Fruit fly (Drosophila melanogaster) whole organism, adult: ENCODE data around the gene Hasp.

Experiments used
- CG11617 ChIP-seq: fragments of 200-800 bp; sonication (Bioruptor generic); optimal IDR thresholded peaks from 2 replicates; lab custom pipeline; 2017; ENCODE audit warnings: mild to moderate bottlenecking, missing biosample characterization, missing genetic modification reagents, missing genetic modification characterization
- CG12768 ChIP-seq: fragments of 200-800 bp; sonication (Bioruptor generic); optimal IDR thresholded peaks from 2 replicates; lab custom pipeline; 2017; ENCODE audit warnings: missing biosample characterization, missing genetic modification characterization, mild to moderate bottlenecking, moderate library complexity, missing genetic modification reagents
- CG14711 ChIP-seq: fragments of 200-800 bp; sonication (Bioruptor generic); optimal IDR thresholded peaks from 2 replicates; lab custom pipeline; 2018; ENCODE audit warnings: missing biosample characterization, mild to moderate bottlenecking, missing genetic modification characterization, moderate library complexity
- CG1620 ChIP-seq: fragments of 200-800 bp; sonication (Bioruptor generic); optimal IDR thresholded peaks from 2 replicates; lab custom pipeline; 2016; ENCODE audit warnings: missing biosample characterization, missing genetic modification characterization
- CG33017 ChIP-seq: fragments of 200-800 bp; sonication (Bioruptor generic); optimal IDR thresholded peaks from 2 replicates; lab custom pipeline; 2018; ENCODE audit warnings: missing biosample characterization, mild to moderate bottlenecking, missing genetic modification characterization, moderate library complexity
- CG5204 ChIP-seq: fragments of 200-800 bp; sonication (Bioruptor generic); optimal IDR thresholded peaks from 2 replicates; lab custom pipeline; 2016; ENCODE audit warnings: missing biosample characterization, missing genetic modification characterization
- CG7045 ChIP-seq: fragments of 200-800 bp; sonication (Bioruptor generic); optimal IDR thresholded peaks from 2 replicates; lab custom pipeline; 2017; ENCODE audit warnings: missing biosample characterization, mild to moderate bottlenecking, missing genetic modification characterization
- CG7101 ChIP-seq: fragments of 200-800 bp; sonication (Bioruptor generic); optimal IDR thresholded peaks from 2 replicates; lab custom pipeline; 2018; ENCODE audit warnings: missing biosample characterization, mild to moderate bottlenecking, missing genetic modification characterization, moderate library complexity
- Clk ChIP-seq: fragments of 200-800 bp; sonication (Bioruptor generic); optimal IDR thresholded peaks from 2 replicates; lab custom pipeline; 2017; ENCODE audit warnings: missing biosample characterization, missing genetic modification characterization
- Crg-1 ChIP-seq: fragments of 200-800 bp; sonication (Bioruptor generic); optimal IDR thresholded peaks from 2 replicates; lab custom pipeline; 2016; ENCODE audit warnings: missing biosample characterization, missing genetic modification characterization
- Hr96 ChIP-seq: fragments of 200-800 bp; sonication (Bioruptor generic); optimal IDR thresholded peaks from 2 replicates; lab custom pipeline; 2016; ENCODE audit warnings: missing biosample characterization, missing genetic modification characterization
- Mnt ChIP-seq: fragments of 200-800 bp; sonication (Bioruptor generic); optimal IDR thresholded peaks from 2 replicates; lab custom pipeline; 2016; ENCODE audit warnings: missing biosample characterization, mild to moderate bottlenecking, missing genetic modification characterization
- bab1 ChIP-seq: fragments of 200-800 bp; sonication (Bioruptor generic); optimal IDR thresholded peaks from 3 replicates; lab custom pipeline; 2019; ENCODE audit warnings: missing biosample characterization, mild to moderate bottlenecking, missing genetic modification characterization, moderate library complexity
- cic ChIP-seq: fragments of 200-800 bp; sonication (Bioruptor generic); optimal IDR thresholded peaks from 2 replicates; lab custom pipeline; 2017; ENCODE audit warnings: missing biosample characterization, mild to moderate bottlenecking, missing genetic modification characterization, moderate library complexity
- cnc ChIP-seq, 2 experiments: fragments of >200 bp; optimal IDR thresholded peaks; 2 replicates each; lab custom pipeline; 2017
- kay ChIP-seq: fragments of 200-800 bp; sonication (Bioruptor generic); peaks from one replicate; lab custom pipeline; 2016; ENCODE audit warnings: missing biosample characterization, missing genetic modification characterization, borderline replicate concordance
- ovo ChIP-seq: fragments of 200-800 bp; sonication (Bioruptor generic); optimal IDR thresholded peaks from 2 replicates; lab custom pipeline; 2016; ENCODE audit warnings: missing biosample characterization, missing genetic modification characterization
- pad ChIP-seq: fragments of 200-800 bp; sonication (Bioruptor generic); optimal IDR thresholded peaks from 3 replicates; lab custom pipeline; 2017; ENCODE audit warnings: missing biosample characterization, missing genetic modification characterization, mild to moderate bottlenecking, moderate library complexity, missing genetic modification reagents
- tj ChIP-seq: fragments of 200-800 bp; sonication (Bioruptor generic); optimal IDR thresholded peaks from 3 replicates; lab custom pipeline; 2017; ENCODE audit warnings: missing biosample characterization, mild to moderate bottlenecking, missing genetic modification characterization, moderate library complexity
- toe ChIP-seq: fragments of 200-800 bp; sonication (Bioruptor generic); optimal IDR thresholded peaks from 2 replicates; lab custom pipeline; 2016; ENCODE audit warnings: missing biosample characterization, missing genetic modification characterization

The Hasp gene

DNA sequence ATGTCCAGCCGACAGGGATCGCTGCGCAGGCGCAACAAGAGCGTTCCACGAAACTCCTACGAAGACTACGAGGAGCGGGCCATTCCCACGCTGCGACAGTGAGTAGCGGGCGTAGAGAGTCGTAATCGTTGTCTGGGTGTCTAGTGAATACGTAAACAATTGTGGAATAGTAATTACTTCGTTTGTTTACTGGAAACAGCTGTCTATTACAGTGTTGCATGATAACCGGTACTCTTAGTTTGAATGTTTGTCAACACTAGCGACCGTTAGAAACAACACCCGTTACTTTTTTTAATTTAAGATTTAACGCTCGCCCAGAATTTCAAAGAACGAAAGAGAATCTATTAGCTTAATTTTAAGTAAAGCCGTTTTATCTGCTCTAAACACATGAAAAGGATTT, 13.1 kb upstream of the Hasp start, which contains the start of gene CG10165:
Gene CG10165, minus strand, starts transcription at position 214 of the 400 bp plus-strand sequence.
- TF ChIP-seq Clk (no peak), CG5204 (GFP tag; lab: Kevin White, UChicago) (no peak), ovo (GFP tag; lab: Kevin White, UChicago) (peak; percentile 93), bab1 (GFP tag; lab: Kevin White, UChicago) (peak; percentile 2), CG33017 (tag; lab: Kevin White, UChicago) (no peak), cnc (optimal IDR thresholded peaks at IDR 0.05; lab: Kevin White, UChicago) (no peak), CG12768 (no peak), tj (GFP tag; lab: Kevin White, UChicago) (no peak), Mnt (GFP tag; lab: Kevin White, UChicago) (peak; percentile 29), CG7045 (GFP tag; lab: Kevin White, UChicago) (no peak), CG14711 (peak; percentile 16), CG11617 (GFP tag; lab: Kevin White, UChicago) (no peak), Crg-1 (GFP tag; lab: Kevin White, UChicago) (peak; percentile 44), toe (GFP tag; lab: Kevin White, UChicago) (no peak), CG1620 (peak; percentile 6), CG7101 (tag; lab: Kevin White, UChicago) (peak; percentile 26), cic (GFP tag; lab: Kevin White, UChicago) (peak; percentile 25), Hr96 (no peak), pad (peak; percentile 10), kay (GFP tag; lab: Kevin White, UChicago) (no peak)

DNA sequence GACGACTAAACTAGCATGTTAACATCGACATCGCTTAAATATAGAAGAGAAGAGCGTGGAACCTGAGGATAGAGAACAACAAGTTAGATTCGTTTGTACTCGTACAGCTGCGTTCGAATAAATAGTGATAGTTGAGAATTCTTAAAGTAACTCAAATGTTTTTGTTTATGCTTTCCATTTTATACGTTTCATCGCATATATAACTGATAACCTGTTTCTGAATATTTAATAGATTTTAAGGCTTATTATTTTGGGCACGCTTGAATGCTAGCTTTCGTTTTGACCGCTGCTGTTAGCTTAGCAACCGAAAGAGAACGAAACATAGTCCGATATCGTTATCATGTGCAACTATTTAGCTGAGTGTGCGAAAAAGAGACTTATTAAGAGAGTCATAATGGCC, 11.3 kb upstream of the Hasp start:
- peak; percentile 100 for TF ChIP-seq CG33017 (tag; lab: Kevin White, UChicago)
- peak; percentile 97 for TF ChIP-seq cic (GFP tag; lab: Kevin White, UChicago)
- TF ChIP-seq CG5204 (GFP tag; lab: Kevin White, UChicago): peak; percentile 98
- TF ChIP-seq bab1 (GFP tag; lab: Kevin White, UChicago): peak; percentile 99
- peak; percentile 99 for TF ChIP-seq CG7045 (GFP tag; lab: Kevin White, UChicago)
- TF ChIP-seq kay (GFP tag; lab: Kevin White, UChicago): peak; percentile 99
- peak; percentile 98 for TF ChIP-seq CG14711
- peak; percentile 99 for TF ChIP-seq CG7101 (tag; lab: Kevin White, UChicago)
- peak; percentile 96 for TF ChIP-seq toe (GFP tag; lab: Kevin White, UChicago)
- TF ChIP-seq ovo (GFP tag; lab: Kevin White, UChicago): peak; percentile 60
- peak; percentile 96 for TF ChIP-seq CG1620
- TF ChIP-seq cnc (optimal IDR thresholded peaks at IDR 0.05; lab: Kevin White, UChicago): no peak
- peak; percentile 97 for TF ChIP-seq Clk
- peak; percentile 99 for TF ChIP-seq CG11617 (GFP tag; lab: Kevin White, UChicago)
- TF ChIP-seq CG12768: peak; percentile 99
- TF ChIP-seq pad: peak; percentile 95
- peak; percentile 98 for TF ChIP-seq Hr96
- TF ChIP-seq Crg-1 (GFP tag; lab: Kevin White, UChicago): peak; percentile 95
- TF ChIP-seq tj (GFP tag; lab: Kevin White, UChicago): peak; percentile 86
- peak; percentile 92 for TF ChIP-seq Mnt (GFP tag; lab: Kevin White, UChicago)

DNA sequence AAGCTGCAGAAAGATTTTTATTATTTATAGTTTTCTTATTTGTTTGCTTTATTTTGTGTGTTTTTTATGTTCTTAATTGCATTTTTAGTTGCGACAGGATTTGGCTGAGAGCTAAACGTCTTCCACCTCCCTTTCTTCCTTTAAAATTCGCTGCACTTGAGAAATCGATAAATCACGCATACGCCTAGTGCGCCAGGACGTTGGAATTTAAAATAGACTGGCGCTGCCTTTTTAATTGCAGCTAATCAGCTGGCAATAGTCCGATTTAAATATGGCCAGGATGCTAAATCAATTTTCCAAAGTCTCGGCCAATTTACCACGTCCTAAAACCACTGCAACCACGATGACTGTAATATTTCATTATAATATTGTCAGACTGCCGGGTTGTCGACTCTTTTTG, 9.8 kb upstream of the Hasp start:
- TF ChIP-seq CG33017 (tag; lab: Kevin White, UChicago) (no peak), toe (GFP tag; lab: Kevin White, UChicago) (no peak), CG1620 (no peak), CG7045 (GFP tag; lab: Kevin White, UChicago) (no peak), CG11617 (GFP tag; lab: Kevin White, UChicago) (no peak), Crg-1 (GFP tag; lab: Kevin White, UChicago) (no peak), CG7101 (tag; lab: Kevin White, UChicago) (no peak), pad (no peak), CG12768 (no peak), Clk (no peak), CG5204 (GFP tag; lab: Kevin White, UChicago) (no peak), cnc (optimal IDR thresholded peaks at IDR 0.05; lab: Kevin White, UChicago) (no peak), tj (GFP tag; lab: Kevin White, UChicago) (no peak), cic (GFP tag; lab: Kevin White, UChicago) (no peak)

DNA sequence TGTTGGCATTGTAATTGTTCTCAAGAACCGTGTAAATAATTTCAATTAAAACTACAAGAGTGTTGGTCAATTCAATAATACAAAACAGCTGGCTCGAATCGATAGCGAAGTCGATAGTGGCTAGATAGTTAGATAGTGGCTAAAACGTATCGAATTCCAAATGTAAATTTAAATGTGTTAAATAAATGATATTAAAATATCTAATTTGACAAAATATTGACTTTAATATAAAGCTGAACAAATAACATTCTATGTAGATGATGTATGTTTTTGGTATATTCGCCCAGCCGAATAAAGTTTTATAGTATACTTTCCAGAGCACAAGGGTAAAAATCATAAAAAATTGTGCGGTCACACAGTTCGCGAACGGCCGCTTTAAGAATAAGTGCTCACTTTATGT, 9.3 kb upstream of the Hasp start, which contains the start of the genes Dpm1 and CG10137:
Gene Dpm1, minus strand, starts transcription at position 53 of the 400 bp plus-strand sequence.
Gene CG10137, plus strand, starts transcription at position 371 of the 400 bp plus-strand sequence.
- TF ChIP-seq Mnt (GFP tag; lab: Kevin White, UChicago) (peak; percentile 12), pad (peak; percentile 19), CG12768 (no peak), toe (GFP tag; lab: Kevin White, UChicago) (no peak), bab1 (GFP tag; lab: Kevin White, UChicago) (peak; percentile 60), CG1620 (peak; percentile 30), kay (GFP tag; lab: Kevin White, UChicago) (no peak), Crg-1 (GFP tag; lab: Kevin White, UChicago) (no peak), cnc (optimal IDR thresholded peaks at IDR 0.05; lab: Kevin White, UChicago) (no peak), CG7045 (GFP tag; lab: Kevin White, UChicago) (no peak), cic (GFP tag; lab: Kevin White, UChicago) (no peak), CG11617 (GFP tag; lab: Kevin White, UChicago) (no peak), Hr96 (no peak), CG7101 (tag; lab: Kevin White, UChicago) (peak; percentile 26), tj (GFP tag; lab: Kevin White, UChicago) (no peak), Clk (no peak), CG14711 (no peak), CG5204 (GFP tag; lab: Kevin White, UChicago) (no peak), CG33017 (tag; lab: Kevin White, UChicago) (no peak), ovo (GFP tag; lab: Kevin White, UChicago) (no peak)

DNA sequence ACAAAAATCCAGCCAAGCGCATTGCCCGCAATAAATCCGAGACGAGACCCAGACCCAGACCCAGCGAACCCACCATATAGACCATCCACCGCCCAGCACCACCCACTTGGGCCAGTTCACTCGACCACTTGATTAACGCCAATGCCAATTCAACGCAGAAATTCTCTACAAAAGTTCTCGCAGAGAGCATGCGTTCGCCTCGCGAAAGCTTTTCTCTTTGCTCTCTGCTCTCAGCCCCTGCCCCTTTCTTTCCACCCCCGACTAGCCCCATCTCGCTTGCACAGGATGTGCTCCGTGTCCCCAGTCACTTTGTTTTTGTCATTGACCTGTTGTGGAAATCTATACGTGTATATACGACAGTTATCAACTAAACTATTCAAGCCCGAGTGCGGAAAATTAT, 2.6 kb upstream of the Hasp start:
- TF ChIP-seq CG12768: peak; percentile 4
- TF ChIP-seq Hr96: no peak
